Fruit fly (Drosophila melanogaster): ENCODE measurements around the gene Arpc3B.

Arpc3B gene

DNA sequence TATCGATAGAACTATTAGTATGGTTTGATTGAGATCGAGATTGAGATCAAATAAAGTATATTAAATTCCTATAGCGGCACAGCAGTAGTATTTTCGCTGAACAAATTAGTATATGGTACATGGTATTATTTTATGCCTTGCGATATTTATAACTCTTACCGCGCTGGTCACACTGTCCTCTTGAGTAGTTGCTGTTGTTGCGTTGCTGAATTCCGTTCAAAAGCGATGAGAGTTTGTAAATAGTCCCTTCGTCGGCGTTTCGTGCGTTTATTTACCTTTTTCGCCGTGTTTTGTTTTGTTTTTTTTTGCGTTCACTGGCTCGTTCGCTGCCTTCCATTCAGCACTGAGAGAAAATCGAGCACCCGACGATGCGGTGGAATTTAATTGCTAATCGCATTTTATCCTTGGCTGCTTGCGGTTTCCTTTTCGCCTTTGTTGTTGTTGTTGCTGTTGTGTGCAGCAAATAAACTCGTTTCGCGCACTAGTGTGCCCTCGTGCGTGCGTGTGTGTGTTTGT is 1.8 kb upstream of the Arpc3B start, which contains the start of gene CG5004 (continued):
- no peak for TF ChIP-seq CG8388 (GFP tag; optimal IDR thresholded peaks at IDR 0.05)
- no peak for TF ChIP-seq jing (GFP tag; optimal IDR thresholded peaks at IDR 0.05)
- TF ChIP-seq CG14860 (GFP tag; IDR thresholded peaks at IDR 0.05; ENCODE audit: partially characterized antibody), result 0 out of 3 replicates have a peak, but pooled peaks have one; percentile 43
- no peak for TF ChIP-seq CG17829 (tag; optimal IDR thresholded peaks at IDR 0.05)
- TF ChIP-seq Lim3 (GFP tag; IDR thresholded peaks at IDR 0.05), result no peak
- TF ChIP-seq gsb (GFP tag; IDR thresholded peaks at IDR 0.05), result no peak
- TF ChIP-seq Sin3A (optimal IDR thresholded peaks at IDR 0.05), result peak; percentile 23
- TF ChIP-seq chm (GFP tag; IDR thresholded peaks at IDR 0.05), result no peak; the same call in 1 of the 2 replicates
- TF ChIP-seq B-H1 (GFP tag; IDR thresholded peaks at IDR 0.05), result peak; percentile 21; the same call in 1 of the 3 replicates
- peak; percentile 60 for TF ChIP-seq amos (GFP tag; IDR thresholded peaks at IDR 0.05; ENCODE audit: partially characterized antibody)
- TF ChIP-seq Bgb (GFP tag; IDR thresholded peaks at IDR 0.05; ENCODE audit: partially characterized antibody), result peak; percentile 63; the same call in 1 of the 2 replicates
- TF ChIP-seq sens (GFP tag), result peak; percentile 75
- TF ChIP-seq br (optimal IDR thresholded peaks at IDR 0.05), result no peak
- TF ChIP-seq CG32767 (GFP tag; IDR thresholded peaks at IDR 0.05), result no peak
- TF ChIP-seq CG12155 (GFP tag; optimal IDR thresholded peaks at IDR 0.05), result no peak
- no peak for TF ChIP-seq CG10979 (tag; optimal IDR thresholded peaks at IDR 0.05)
- no peak for TF ChIP-seq sens-2 (GFP tag; IDR thresholded peaks at IDR 0.05)
- no peak for TF ChIP-seq sima (GFP tag; optimal IDR thresholded peaks at IDR 0.05)
- TF ChIP-seq bsh (GFP tag; optimal IDR thresholded peaks at IDR 0.05), result no peak
- no peak for TF ChIP-seq CG4282 (GFP tag; optimal IDR thresholded peaks at IDR 0.05)
- TF ChIP-seq pan (optimal IDR thresholded peaks at IDR 0.05), result no peak
- TF ChIP-seq pan (GFP tag; optimal IDR thresholded peaks at IDR 0.05 in 1 of 2, IDR thresholded peaks at IDR 0.05 in 1 of 2), result no peak
- peak; percentile 21 for TF ChIP-seq CG3163 (GFP tag; optimal IDR thresholded peaks at IDR 0.05)
- TF ChIP-seq Poxn (GFP tag; IDR thresholded peaks at IDR 0.05), result no peak
- TF ChIP-seq ems (GFP tag; optimal IDR thresholded peaks at IDR 0.05), result no peak
- TF ChIP-seq aop (GFP tag; IDR thresholded peaks at IDR 0.05), result no peak
- no peak for TF ChIP-seq slp2 (GFP tag; optimal IDR thresholded peaks at IDR 0.05)
- TF ChIP-seq az2 (GFP tag; optimal IDR thresholded peaks at IDR 0.05), result no peak
- no peak for TF ChIP-seq CG5245 (GFP tag; optimal IDR thresholded peaks at IDR 0.05)
- no peak for TF ChIP-seq CG4424 (GFP tag; optimal IDR thresholded peaks at IDR 0.05)
- no peak for TF ChIP-seq lola (GFP tag; optimal IDR thresholded peaks at IDR 0.05)
- TF ChIP-seq nau (GFP tag; optimal IDR thresholded peaks at IDR 0.05), result peak; percentile 39
- no peak for TF ChIP-seq CG6272 (GFP tag; IDR thresholded peaks at IDR 0.05)
- TF ChIP-seq B-H2 (GFP tag; optimal IDR thresholded peaks at IDR 0.05), result no peak
- no peak for TF ChIP-seq CG13123 (GFP tag; optimal IDR thresholded peaks at IDR 0.05)
- no peak for TF ChIP-seq H15 (GFP tag; IDR thresholded peaks at IDR 0.05)
- peak; percentile 41 for TF ChIP-seq Dp (GFP tag; optimal IDR thresholded peaks at IDR 0.05)
- TF ChIP-seq CG9727 (GFP tag; optimal IDR thresholded peaks at IDR 0.05), result no peak
- TF ChIP-seq CG14050 (GFP tag; IDR thresholded peaks at IDR 0.05), result no peak
- no peak for TF ChIP-seq CG7839 (tag; optimal IDR thresholded peaks at IDR 0.05)
- no peak for TF ChIP-seq Gug (GFP tag; IDR thresholded peaks at IDR 0.05)
- peak; percentile 6 for TF ChIP-seq caup (GFP tag; optimal IDR thresholded peaks at IDR 0.05; ENCODE audit: severe bottlenecking)
- no peak for TF ChIP-seq Tbp (GFP tag; optimal IDR thresholded peaks at IDR 0.05)
- no peak for TF ChIP-seq CG7271 (tag; optimal IDR thresholded peaks at IDR 0.05)
- TF ChIP-seq gt (GFP tag; IDR thresholded peaks at IDR 0.05), result no peak
- TF ChIP-seq Eip74EF (GFP tag; optimal IDR thresholded peaks at IDR 0.05), result no peak
- no peak for TF ChIP-seq exex (tag; optimal IDR thresholded peaks at IDR 0.05)
- peak; percentile 61 for TF ChIP-seq Dref (GFP tag; IDR thresholded peaks at IDR 0.05)
- TF ChIP-seq NC2α (GFP tag; optimal IDR thresholded peaks at IDR 0.05), result no peak
- TF ChIP-seq E2f2 (GFP tag; IDR thresholded peaks at IDR 0.05), result peak; percentile 56
- TF ChIP-seq grn (GFP tag; optimal IDR thresholded peaks at IDR 0.05), result peak; percentile 76
- TF ChIP-seq zen2 (GFP tag; IDR thresholded peaks at IDR 0.05; ENCODE audit: partially characterized antibody), result no peak

Measured in whole organism, embryonic.